Worm (Caenorhabditis elegans) whole organism, L1 larva: ENCODE results near the gene usp-46.

Source experiments
- C04F5.9 ChIP-seq: sonication (generic microtip); optimal IDR thresholded peaks from 2 replicates; lab custom pipeline; 2016; ENCODE audit warnings: missing genetic modification characterization, missing compliant biosample characterization
- C34B4.2 ChIP-seq: sonication (generic microtip); optimal IDR thresholded peaks from 2 replicates; lab custom pipeline; 2017; ENCODE audit warnings: mild to moderate bottlenecking, missing genetic modification characterization, missing compliant biosample characterization
- F16B12.6 ChIP-seq: fragments of 150-350 bp; optimal IDR thresholded peaks from 2 replicates; lab custom pipeline; 2014; ENCODE audit warnings: missing biosample characterization, missing genetic modification characterization
- aha-1 ChIP-seq: fragments of 150-350 bp; optimal IDR thresholded peaks from 2 replicates; lab custom pipeline; 2014; ENCODE audit warnings: missing biosample characterization, missing genetic modification characterization
- blmp-1 ChIP-seq: fragments of 150-350 bp; optimal IDR thresholded peaks from 2 replicates; lab custom pipeline; 2014; ENCODE audit warnings: missing biosample characterization, missing genetic modification characterization
- ceh-63 ChIP-seq: fragments of 200-800 bp; sonication (Bioruptor generic); optimal IDR thresholded peaks from 2 replicates; lab custom pipeline; 2018; ENCODE audit warnings: mild to moderate bottlenecking, missing genetic modification characterization, missing compliant biosample characterization
- ceh-82 ChIP-seq, 3 experiments: fragments of 150-350 bp in 1 of 3; sonication (generic microtip) in 2 of 3; optimal IDR thresholded peaks; 2 replicates each; lab custom pipeline; 2014 to 2017; ENCODE audit warnings: missing biosample characterization in 3 of 3, missing genetic modification characterization in 3 of 3
- ceh-88 ChIP-seq: fragments of 200-800 bp; sonication (Bioruptor generic); IDR thresholded peaks from 2 replicates; pipeline ENCODE4 v1.3.6; 2022; ENCODE audit warnings: missing genetic modification characterization, missing compliant biosample characterization
- ces-1 ChIP-seq: fragments of 150-350 bp; optimal IDR thresholded peaks from 2 replicates; lab custom pipeline; 2014; ENCODE audit warnings: missing biosample characterization, missing genetic modification reagents, missing genetic modification characterization
- dpl-1 ChIP-seq, 3 experiments: fragments of 150-350 bp in 2 of 3; sonication (generic microtip) in 1 of 3; optimal IDR thresholded peaks; 2 replicates each; lab custom pipeline; 2014 to 2017; ENCODE audit warnings: missing biosample characterization in 3 of 3, missing genetic modification characterization in 3 of 3, missing genetic modification reagents in 3 of 3
- efl-1 ChIP-seq, 4 experiments: fragments of 150-350 bp; optimal IDR thresholded peaks in 3 of 4; peaks in 1 of 4; 1 replicate in 1 of 4; 2 replicates in 3 of 4; lab custom pipeline; 2014; ENCODE audit warnings: missing biosample characterization in 2 of 4, missing genetic modification characterization in 2 of 4, missing genetic modification reagents in 2 of 4
- efl-3 ChIP-seq: fragments of 200-800 bp; sonication (Bioruptor generic); optimal IDR thresholded peaks from 2 replicates; lab custom pipeline; 2018; ENCODE audit warnings: mild to moderate bottlenecking, missing genetic modification characterization, missing compliant biosample characterization
- elt-2 ChIP-seq: sonication (generic microtip); optimal IDR thresholded peaks from 2 replicates; lab custom pipeline; 2016; ENCODE audit warnings: missing genetic modification characterization, mild to moderate bottlenecking, inconsistent platforms, missing compliant biosample characterization, missing genetic modification reagents
- ets-5 ChIP-seq: fragments of 200-800 bp; sonication (Bioruptor generic); IDR thresholded peaks from 2 replicates; pipeline ENCODE4 v1.3.6; 2022; ENCODE audit warnings: missing genetic modification characterization, missing compliant biosample characterization
- fkh-10 ChIP-seq: sonication (generic microtip); optimal IDR thresholded peaks from 2 replicates; lab custom pipeline; 2017; ENCODE audit warnings: missing biosample characterization, missing genetic modification reagents, missing genetic modification characterization
- fkh-4 ChIP-seq: sonication (generic microtip); optimal IDR thresholded peaks from 2 replicates; lab custom pipeline; 2016; ENCODE audit warnings: missing compliant biosample characterization, missing genetic modification characterization, borderline replicate concordance
- fkh-8 ChIP-seq: sonication (generic microtip); optimal IDR thresholded peaks from 2 replicates; lab custom pipeline; 2016; ENCODE audit warnings: mild to moderate bottlenecking, missing genetic modification characterization, missing compliant biosample characterization
- grh-1 ChIP-seq: fragments of 200-800 bp; sonication (Bioruptor generic); IDR thresholded peaks from 2 replicates; pipeline ENCODE4 v1.3.6; 2022; ENCODE audit warnings: missing genetic modification reagents, missing genetic modification characterization, missing compliant biosample characterization
- irx-1 ChIP-seq: sonication (generic microtip); optimal IDR thresholded peaks from 2 replicates; lab custom pipeline; 2016; ENCODE audit warnings: missing genetic modification characterization, missing compliant biosample characterization
- isw-1 ChIP-seq: fragments of 200-800 bp; sonication (Bioruptor generic); IDR thresholded peaks from 2 replicates; pipeline ENCODE4 v1.3.6; 2022; ENCODE audit warnings: missing genetic modification characterization, missing compliant biosample characterization
- lin-13 ChIP-seq: fragments of 150-350 bp; optimal IDR thresholded peaks from 2 replicates; lab custom pipeline; 2014; ENCODE audit warnings: missing biosample characterization, missing genetic modification reagents, missing genetic modification characterization
- lin-14 ChIP-seq: fragments of 200-800 bp; sonication (Bioruptor generic); optimal IDR thresholded peaks from 2 replicates; lab custom pipeline; 2018; ENCODE audit warnings: mild to moderate bottlenecking, missing genetic modification characterization, moderate library complexity, missing compliant biosample characterization
- lin-15B ChIP-seq: fragments of 150-350 bp; sonication (generic microtip); optimal IDR thresholded peaks from 3 replicates; lab custom pipeline; 2014; ENCODE audit warnings: missing biosample characterization, missing genetic modification characterization
- lin-35 ChIP-seq, 2 experiments: fragments of 150-350 bp; optimal IDR thresholded peaks; 2 replicates each; lab custom pipeline; 2014; ENCODE audit warnings: missing biosample characterization in 2 of 2, missing genetic modification characterization in 2 of 2, missing genetic modification reagents in 2 of 2
- lir-3 ChIP-seq: sonication (generic microtip); optimal IDR thresholded peaks from 2 replicates; lab custom pipeline; 2016; ENCODE audit warnings: mild to moderate bottlenecking, missing genetic modification characterization, moderate library complexity, missing compliant biosample characterization; ENCODE audit not compliant: poor library complexity
- mep-1 ChIP-seq: fragments of 150-350 bp; optimal IDR thresholded peaks from 2 replicates; lab custom pipeline; 2014; ENCODE audit warnings: missing biosample characterization, missing genetic modification characterization
- nhr-12 ChIP-seq: sonication (generic microtip); optimal IDR thresholded peaks from 2 replicates; lab custom pipeline; 2017; ENCODE audit warnings: missing biosample characterization, missing genetic modification characterization
- nhr-19 ChIP-seq: fragments of 200-800 bp; sonication (Bioruptor generic); conservative IDR thresholded peaks from 2 replicates; pipeline ENCODE4 v1.3.6; 2022; ENCODE audit warnings: missing genetic modification characterization, missing compliant biosample characterization
- nhr-47 ChIP-seq: sonication (generic microtip); optimal IDR thresholded peaks from 2 replicates; lab custom pipeline; 2016; ENCODE audit warnings: mild to moderate bottlenecking, missing genetic modification characterization, moderate library complexity, missing compliant biosample characterization
- nhr-71 ChIP-seq: sonication (generic microtip); optimal IDR thresholded peaks from 2 replicates; lab custom pipeline; 2016; ENCODE audit warnings: mild to moderate bottlenecking, missing genetic modification characterization, moderate library complexity, missing compliant biosample characterization
- nhr-76 ChIP-seq: sonication (generic microtip); optimal IDR thresholded peaks from 2 replicates; lab custom pipeline; 2017; ENCODE audit warnings: missing biosample characterization, missing genetic modification characterization
- nhr-77 ChIP-seq: fragments of 150-350 bp; optimal IDR thresholded peaks from 2 replicates; lab custom pipeline; 2014; ENCODE audit warnings: missing biosample characterization, missing genetic modification characterization
- nhr-84 ChIP-seq: sonication (generic microtip); optimal IDR thresholded peaks from 2 replicates; lab custom pipeline; 2017; ENCODE audit warnings: missing biosample characterization, missing genetic modification characterization
- nhr-85 ChIP-seq: sonication (generic microtip); peaks from one replicate; lab custom pipeline; 2016; ENCODE audit warnings: missing genetic modification characterization, inconsistent platforms, missing compliant biosample characterization
- nhr-90 ChIP-seq: sonication (generic microtip); optimal IDR thresholded peaks from 2 replicates; lab custom pipeline; 2016; ENCODE audit warnings: mild to moderate bottlenecking, missing genetic modification characterization, missing compliant biosample characterization; ENCODE audit not compliant: poor library complexity
- pax-3 ChIP-seq: fragments of 200-800 bp; sonication (Bioruptor generic); optimal IDR thresholded peaks from 2 replicates; lab custom pipeline; 2018; ENCODE audit warnings: mild to moderate bottlenecking, missing genetic modification characterization, moderate library complexity, missing compliant biosample characterization
- rnt-1 ChIP-seq: sonication (generic microtip); optimal IDR thresholded peaks from 2 replicates; lab custom pipeline; 2016; ENCODE audit warnings: mild to moderate bottlenecking, missing genetic modification characterization, moderate library complexity, missing compliant biosample characterization
- skn-1 ChIP-seq: fragments of 150-350 bp; optimal IDR thresholded peaks from 2 replicates; lab custom pipeline; 2014; ENCODE audit warnings: missing biosample characterization, missing genetic modification characterization
- snu-23 ChIP-seq: sonication (generic microtip); optimal IDR thresholded peaks from 2 replicates; lab custom pipeline; 2016; ENCODE audit warnings: missing genetic modification characterization, missing compliant biosample characterization
- sox-4 ChIP-seq: sonication (generic microtip); optimal IDR thresholded peaks from 2 replicates; lab custom pipeline; 2016; ENCODE audit warnings: missing genetic modification characterization, missing compliant biosample characterization
- sptf-1 ChIP-seq: fragments of 150-350 bp; optimal IDR thresholded peaks from 2 replicates; lab custom pipeline; 2014; ENCODE audit warnings: missing biosample characterization, missing genetic modification characterization
- swsn-7 ChIP-seq: sonication (generic microtip); optimal IDR thresholded peaks from 2 replicates; lab custom pipeline; 2016; ENCODE audit warnings: missing genetic modification characterization, missing compliant biosample characterization
- tbx-2 ChIP-seq: sonication (generic microtip); optimal IDR thresholded peaks from 2 replicates; lab custom pipeline; 2016; ENCODE audit warnings: missing genetic modification characterization, missing compliant biosample characterization
- unc-30 ChIP-seq: sonication (generic microtip); optimal IDR thresholded peaks from 2 replicates; lab custom pipeline; 2017; ENCODE audit warnings: missing biosample characterization, missing genetic modification characterization
- xbp-1 ChIP-seq: sonication (generic microtip); optimal IDR thresholded peaks from 2 replicates; lab custom pipeline; 2016; ENCODE audit warnings: missing genetic modification characterization, missing compliant biosample characterization
- ztf-11 ChIP-seq, 2 experiments: sonication (generic microtip); optimal IDR thresholded peaks; 2 replicates each; lab custom pipeline; 2016 to 2017; ENCODE audit warnings: missing genetic modification characterization in 2 of 2, missing biosample characterization in 1 of 2, missing compliant biosample characterization in 1 of 2
- ztf-4 ChIP-seq: fragments of 150-350 bp; optimal IDR thresholded peaks from 2 replicates; lab custom pipeline; 2014; ENCODE audit warnings: missing biosample characterization, missing genetic modification characterization

usp-46 gene

DNA sequence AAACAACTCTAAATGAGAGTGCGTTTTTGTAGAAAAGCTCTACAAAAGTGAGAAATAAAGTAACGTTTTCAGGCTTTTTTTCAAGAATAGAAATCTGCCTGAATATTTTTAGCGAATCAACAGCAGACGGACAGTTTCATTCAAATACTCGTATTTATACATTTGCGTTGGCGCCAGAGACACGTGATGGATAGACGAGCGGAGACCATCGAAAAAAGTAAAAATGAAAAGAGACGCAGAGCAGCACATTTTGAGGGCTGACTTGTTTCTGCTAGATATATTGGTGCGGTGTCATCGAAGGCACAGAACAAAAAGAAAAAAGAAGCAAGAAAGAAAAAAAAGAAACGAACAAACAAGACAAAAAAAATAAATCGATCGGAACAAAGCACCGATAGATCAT lies 49.6 kb downstream of the usp-46 start (continued):
- peak; percentile 28 for TF ChIP-seq irx-1
- no peak for TF ChIP-seq nhr-84 (tag; lab: Kevin White, UChicago)
- TF ChIP-seq nhr-12 (tag; lab: Kevin White, UChicago) = no peak
- TF ChIP-seq efl-3 (GFP tag; lab: Kevin White, UChicago) = no peak
- TF ChIP-seq xbp-1 (tag; lab: Kevin White, UChicago) = peak; percentile 11
- TF ChIP-seq ceh-63 (GFP tag; lab: Kevin White, UChicago) = no peak
- TF ChIP-seq ztf-11 (tag; optimal IDR thresholded peaks at IDR 0.05; lab: Kevin White, UChicago) = no peak
- no peak for TF ChIP-seq fkh-4
- TF ChIP-seq unc-30 (tag; lab: Kevin White, UChicago) = no peak
- no peak for TF ChIP-seq ces-1 (GFP tag; lab: Kevin White, UChicago)
- TF ChIP-seq sptf-1 (tag; lab: Kevin White, UChicago) = no peak
- no peak for TF ChIP-seq ceh-88 (GFP tag; lab: Robert Waterston, UW)
- no peak for TF ChIP-seq aha-1
- peak; percentile 61 for TF ChIP-seq elt-2 (tag; lab: Kevin White, UChicago)
- TF ChIP-seq blmp-1 = peak; percentile 43
- peak; percentile 42 for TF ChIP-seq nhr-90 (tag; lab: Kevin White, UChicago)
- TF ChIP-seq lir-3 = peak; percentile 11
- TF ChIP-seq C34B4.2 (tag; lab: Kevin White, UChicago) = no peak
- 0 out of 2 replicates have a peak, but pooled peaks have one; percentile 10 for TF ChIP-seq grh-1 (GFP tag; lab: Robert Waterston, UW)

- TF ChIP-seq lir-3 = no peak
- TF ChIP-seq nhr-85 = peak; percentile 53
- TF ChIP-seq fkh-4 = no peak
- peak; percentile 47 to 48 for TF ChIP-seq efl-1 (optimal IDR thresholded peaks at IDR 0.05; lab: Kevin White, UChicago)
- TF ChIP-seq efl-1 (GFP tag; optimal IDR thresholded peaks at IDR 0.05 in 1 of 2; lab: Kevin White, UChicago) = peak in 1 of 2 experiments; percentile 59
- TF ChIP-seq unc-30 (tag; lab: Kevin White, UChicago) = no peak
- TF ChIP-seq sptf-1 (tag; lab: Kevin White, UChicago) = no peak
- peak; percentile 2 for TF ChIP-seq nhr-77 (tag; lab: Kevin White, UChicago)
- no peak for TF ChIP-seq pax-3 (tag; lab: Kevin White, UChicago)
- TF ChIP-seq sox-4 (tag; lab: Kevin White, UChicago) = no peak
- no peak for TF ChIP-seq ceh-63 (GFP tag; lab: Kevin White, UChicago)
- TF ChIP-seq ceh-82 (tag; optimal IDR thresholded peaks at IDR 0.05; lab: Kevin White, UChicago) = peak in 1 of 3 experiments; percentile 51
- no peak for TF ChIP-seq fkh-10 (GFP tag; lab: Kevin White, UChicago)
- TF ChIP-seq nhr-19 (GFP tag; lab: Robert Waterston, UW) = peak; percentile 23; the same call in 1 of the 2 replicates
- TF ChIP-seq lin-35 (GFP tag; optimal IDR thresholded peaks at IDR 0.05; lab: Kevin White, UChicago) = peak; percentile 61 to 70
- TF ChIP-seq ztf-11 (tag; optimal IDR thresholded peaks at IDR 0.05; lab: Kevin White, UChicago) = no peak
- TF ChIP-seq lin-13 (GFP tag; lab: Kevin White, UChicago) = peak; percentile 47
- peak; percentile 3 for TF ChIP-seq C04F5.9
- peak; percentile 15 for TF ChIP-seq lin-15B (tag; lab: Kevin White, UChicago)
- peak; percentile 16; the same call in 1 of the 2 replicates for TF ChIP-seq isw-1 (GFP tag; lab: Robert Waterston, UW)
- peak; percentile 10 for TF ChIP-seq tbx-2 (tag; lab: Kevin White, UChicago)
- TF ChIP-seq snu-23 = peak; percentile 46
- TF ChIP-seq nhr-47 = peak; percentile 46
- no peak for TF ChIP-seq nhr-90 (tag; lab: Kevin White, UChicago)
- no peak for TF ChIP-seq ztf-4 (tag; lab: Kevin White, UChicago)
- TF ChIP-seq skn-1 (tag; lab: Kevin White, UChicago) = peak; percentile 81
- TF ChIP-seq lin-14 (GFP tag; lab: Kevin White, UChicago) = peak; percentile 46
- TF ChIP-seq mep-1 = peak; percentile 81
- TF ChIP-seq F16B12.6 (tag; lab: Kevin White, UChicago) = peak; percentile 87
- no peak for TF ChIP-seq nhr-76
- peak; percentile 28 for TF ChIP-seq swsn-7 (tag; lab: Kevin White, UChicago)
- TF ChIP-seq nhr-71 (tag; lab: Kevin White, UChicago) = peak; percentile 47
- peak; percentile 55 for TF ChIP-seq rnt-1
- no peak for TF ChIP-seq irx-1
- no peak for TF ChIP-seq aha-1
- peak; percentile 26 to 76 (median 44) for TF ChIP-seq dpl-1 (GFP tag; optimal IDR thresholded peaks at IDR 0.05; lab: Kevin White, UChicago)
- TF ChIP-seq blmp-1 = peak; percentile 70
- TF ChIP-seq fkh-8 (tag; lab: Kevin White, UChicago) = peak; percentile 15
- no peak for TF ChIP-seq ets-5 (GFP tag; lab: Robert Waterston, UW)
These were observed 50.9 kb downstream of the usp-46 start, which contains the start of the genes ZK632.10 and ZK632.11 for ce11 chrIII:9827163-9827951. ZK632.10 (minus strand) TSS chrIII:9827722. ZK632.11 (plus strand) TSS chrIII:9827915.
